Worm (Caenorhabditis elegans) whole organism, early embryonic: ENCODE data around the gene ZK402.1.

Source experiments
- F13C5.2 ChIP-seq: sonication (generic microtip); optimal IDR thresholded peaks from 2 replicates; lab custom pipeline; 2017; ENCODE audit warnings: mild to moderate bottlenecking, missing genetic modification characterization, inconsistent platforms, missing compliant biosample characterization
- aly-1 ChIP-seq: sonication (generic microtip); optimal IDR thresholded peaks from 2 replicates; lab custom pipeline; 2016; ENCODE audit warnings: missing genetic modification characterization, missing compliant biosample characterization
- ama-1 ChIP-seq: fragments of 150-350 bp; optimal IDR thresholded peaks from 2 replicates; lab custom pipeline; 2014
- flt-1 ChIP-seq: fragments of 200-800 bp; sonication (Bioruptor generic); IDR thresholded peaks from 2 replicates; pipeline ENCODE4 v1.3.6; 2022; ENCODE audit warnings: missing genetic modification characterization, missing compliant biosample characterization
- hnd-1 ChIP-seq: sonication (generic microtip); optimal IDR thresholded peaks from 2 replicates; lab custom pipeline; 2016; ENCODE audit warnings: missing genetic modification characterization, missing compliant biosample characterization
- pes-1 ChIP-seq: fragments of 200-800 bp; sonication (Bioruptor generic); IDR thresholded peaks from 2 replicates; pipeline ENCODE4 v1.3.6; 2022; ENCODE audit warnings: missing genetic modification reagents, missing genetic modification characterization, missing compliant biosample characterization
- sea-1 ChIP-seq: fragments of 200-800 bp; sonication (Bioruptor generic); conservative IDR thresholded peaks from 2 replicates; pipeline ENCODE4 v1.3.6; 2022; ENCODE audit warnings: missing genetic modification characterization, missing compliant biosample characterization
- tbx-11 ChIP-seq: fragments of 200-800 bp; sonication (Bioruptor generic); IDR thresholded peaks from 2 replicates; pipeline ENCODE4 v1.3.6; 2022; ENCODE audit warnings: missing genetic modification characterization, missing compliant biosample characterization

- no peak for TF ChIP-seq aly-1
- no peak for TF ChIP-seq flt-1 (GFP tag; lab: Robert Waterston, UW)
- no peak for TF ChIP-seq ama-1
- no peak for TF ChIP-seq pes-1 (GFP tag; lab: Robert Waterston, UW)
- TF ChIP-seq hnd-1 = no peak
- no peak for TF ChIP-seq tbx-11 (GFP tag; lab: Robert Waterston, UW)
- TF ChIP-seq sea-1 = no peak
- no peak for TF ChIP-seq F13C5.2 (tag; lab: Kevin White, UChicago)
Measured at ce11 chrX:1420524-1420923, 16.5 kb downstream of the ZK402.1 start.
